Worm (Caenorhabditis elegans) whole organism, young adult: ENCODE results near the gene srj-50.

Experiments used
- B0035.1 ChIP-seq: sonication (generic microtip); optimal IDR thresholded peaks from 2 replicates; lab custom pipeline; 2016; ENCODE audit warnings: missing genetic modification characterization, mild to moderate bottlenecking, missing compliant biosample characterization, missing genotype, missing genetic modification reagents
- B0336.3 ChIP-seq: fragments of 200-800 bp; sonication (Bioruptor generic); IDR thresholded peaks from 2 replicates; pipeline ENCODE4 v1.3.6; 2022; ENCODE audit warnings: missing genetic modification characterization, missing compliant biosample characterization
- D2030.7 ChIP-seq: fragments of 200-800 bp; sonication (Bioruptor generic); IDR thresholded peaks from 2 replicates; pipeline ENCODE4 v1.3.6; 2022; ENCODE audit warnings: missing genetic modification reagents, missing genetic modification characterization, missing compliant biosample characterization
- F33H1.4 ChIP-seq: fragments of 200-800 bp; sonication (Bioruptor generic); IDR thresholded peaks from 2 replicates; pipeline ENCODE4 v1.3.6; 2022; ENCODE audit warnings: missing genetic modification reagents, missing genetic modification characterization, missing compliant biosample characterization
- F49E8.2 ChIP-seq: sonication (generic microtip); optimal IDR thresholded peaks from 3 replicates; lab custom pipeline; 2017; ENCODE audit warnings: missing genetic modification characterization, mild to moderate bottlenecking, missing compliant biosample characterization, antibody characterized with exemption, moderate library complexity; ENCODE audit not compliant: insufficient read depth
- F55B11.4 ChIP-seq: sonication (generic microtip); optimal IDR thresholded peaks from 2 replicates; lab custom pipeline; 2016; ENCODE audit warnings: missing compliant biosample characterization, missing genetic modification characterization, borderline replicate concordance; ENCODE audit not compliant: insufficient read depth
- Y67H2A.10 ChIP-seq: fragments of 200-800 bp; sonication (Bioruptor generic); conservative IDR thresholded peaks from 2 replicates; pipeline ENCODE4 v1.3.6; 2022; ENCODE audit warnings: missing genetic modification reagents, missing genetic modification characterization, missing compliant biosample characterization
- Y79H2A.3 ChIP-seq: fragments of 200-800 bp; sonication (Bioruptor generic); conservative IDR thresholded peaks from 2 replicates; pipeline ENCODE4 v1.3.6; 2022; ENCODE audit warnings: missing genetic modification reagents, missing genetic modification characterization, missing compliant biosample characterization
- cebp-2 ChIP-seq: fragments of 200-800 bp; sonication (Bioruptor generic); IDR thresholded peaks from 2 replicates; pipeline ENCODE4 v1.3.6; 2022; ENCODE audit warnings: missing genetic modification characterization, missing compliant biosample characterization
- ets-4 ChIP-seq: fragments of 200-800 bp; sonication (Bioruptor generic); optimal IDR thresholded peaks from 2 replicates; lab custom pipeline; 2018; ENCODE audit warnings: mild to moderate bottlenecking, missing genetic modification characterization, missing compliant biosample characterization
- fkh-3 ChIP-seq: sonication (generic microtip); optimal IDR thresholded peaks from 2 replicates; lab custom pipeline; 2016; ENCODE audit warnings: mild to moderate bottlenecking, missing genetic modification characterization, missing compliant biosample characterization
- hlh-12 ChIP-seq: sonication (generic microtip); optimal IDR thresholded peaks from 2 replicates; lab custom pipeline; 2016; ENCODE audit warnings: missing genetic modification characterization, missing compliant biosample characterization
- hmg-1.2 ChIP-seq: fragments of 200-800 bp; sonication (Bioruptor generic); IDR thresholded peaks from 2 replicates; pipeline ENCODE4 v1.3.6; 2022; ENCODE audit warnings: missing genetic modification reagents, missing genetic modification characterization, missing compliant biosample characterization
- hmg-20 ChIP-seq: fragments of 200-800 bp; sonication (Bioruptor generic); IDR thresholded peaks from 2 replicates; pipeline ENCODE4 v1.3.6; 2022; ENCODE audit warnings: missing genetic modification reagents, missing genetic modification characterization, missing compliant biosample characterization
- lin-26 ChIP-seq: fragments of 200-800 bp; sonication (Bioruptor generic); IDR thresholded peaks from 2 replicates; pipeline ENCODE4 v1.3.6; 2022; ENCODE audit warnings: missing genetic modification reagents, missing genetic modification characterization, missing compliant biosample characterization
- lin-40 ChIP-seq: sonication (generic microtip); optimal IDR thresholded peaks from 2 replicates; lab custom pipeline; 2016; ENCODE audit warnings: missing genetic modification characterization, mild to moderate bottlenecking, missing compliant biosample characterization, missing genotype, missing genetic modification reagents
- madf-3 ChIP-seq: fragments of 200-800 bp; sonication (Bioruptor generic); IDR thresholded peaks from 2 replicates; pipeline ENCODE4 v1.3.6; 2022; ENCODE audit warnings: missing genetic modification reagents, missing genetic modification characterization, missing compliant biosample characterization
- mcd-1 ChIP-seq: fragments of 200-800 bp; sonication (Bioruptor generic); IDR thresholded peaks from 2 replicates; pipeline ENCODE4 v1.3.6; 2022; ENCODE audit warnings: missing genetic modification reagents, missing genetic modification characterization, missing compliant biosample characterization
- mel-28 ChIP-seq: sonication (generic microtip); optimal IDR thresholded peaks from 2 replicates; lab custom pipeline; 2016; ENCODE audit warnings: borderline replicate concordance, mild to moderate bottlenecking, missing genetic modification characterization, missing compliant biosample characterization
- mxl-1 ChIP-seq: sonication (generic microtip); optimal IDR thresholded peaks from 2 replicates; lab custom pipeline; 2016; ENCODE audit warnings: missing genetic modification characterization, missing compliant biosample characterization
- nfya-2 ChIP-seq: fragments of 200-800 bp; sonication (Bioruptor generic); IDR thresholded peaks from 2 replicates; pipeline ENCODE4 v1.3.6; 2022; ENCODE audit warnings: missing genetic modification reagents, missing genetic modification characterization, missing compliant biosample characterization
- nhr-90 ChIP-seq: sonication (generic microtip); optimal IDR thresholded peaks from 2 replicates; lab custom pipeline; 2016; ENCODE audit warnings: missing genotype, mild to moderate bottlenecking, missing genetic modification characterization, missing compliant biosample characterization
- pbrm-1 ChIP-seq: fragments of 200-800 bp; sonication (Bioruptor generic); IDR thresholded peaks from 2 replicates; pipeline ENCODE4 v1.3.6; 2022; ENCODE audit warnings: missing genetic modification reagents, missing genetic modification characterization, missing compliant biosample characterization
- pha-4 ChIP-seq: fragments of 150-350 bp; sonication (generic microtip); optimal IDR thresholded peaks from 2 replicates; lab custom pipeline; 2014; ENCODE audit warnings: missing biosample characterization, missing genetic modification reagents, missing genetic modification characterization
- tbx-9 ChIP-seq: sonication (generic microtip); optimal IDR thresholded peaks from 2 replicates; lab custom pipeline; 2016; ENCODE audit warnings: borderline replicate concordance, missing genetic modification characterization, inconsistent platforms, missing compliant biosample characterization
- tlf-1 ChIP-seq: fragments of 200-800 bp; sonication (Bioruptor generic); optimal IDR thresholded peaks from 2 replicates; lab custom pipeline; 2018; ENCODE audit warnings: mild to moderate bottlenecking, missing genetic modification characterization, missing compliant biosample characterization
- unc-130 ChIP-seq: sonication (generic microtip); optimal IDR thresholded peaks from 2 replicates; lab custom pipeline; 2016; ENCODE audit warnings: missing genetic modification reagents, missing genetic modification characterization, missing compliant biosample characterization
- unc-62 ChIP-seq: fragments of 150-350 bp; optimal IDR thresholded peaks from 2 replicates; lab custom pipeline; 2014; ENCODE audit warnings: missing biosample characterization, missing genetic modification reagents, missing genetic modification characterization
- xnd-1 ChIP-seq: sonication (generic microtip); optimal IDR thresholded peaks from 2 replicates; lab custom pipeline; 2016; ENCODE audit warnings: missing genotype, missing genetic modification reagents, missing genetic modification characterization, missing compliant biosample characterization
- zfh-2 ChIP-seq: fragments of 200-800 bp; sonication (Bioruptor generic); conservative IDR thresholded peaks from 2 replicates; pipeline ENCODE4 v1.3.6; 2022; ENCODE audit warnings: missing genetic modification reagents, missing genetic modification characterization, missing compliant biosample characterization
- zim-3 ChIP-seq: sonication (generic microtip); optimal IDR thresholded peaks from 2 replicates; lab custom pipeline; 2017; ENCODE audit warnings: mild to moderate bottlenecking, missing genetic modification characterization, moderate library complexity, missing compliant biosample characterization
- ztf-26 ChIP-seq: sonication (generic microtip); optimal IDR thresholded peaks from 2 replicates; lab custom pipeline; 2017; ENCODE audit warnings: missing genetic modification characterization, missing compliant biosample characterization
- ztf-6 ChIP-seq: fragments of 200-800 bp; sonication (Bioruptor generic); IDR thresholded peaks from 2 replicates; pipeline ENCODE4 v1.3.6; 2022; ENCODE audit warnings: missing genetic modification reagents, missing genetic modification characterization, missing compliant biosample characterization

The srj-50 gene

ce11 chrV:2826815-2827214 lies 6.0 kb upstream of the srj-50 start, which contains the start of gene T03D3.5:
TSS of gene T03D3.5 (minus strand) at chrV:2826835.
- no peak for TF ChIP-seq tbx-9
- peak; percentile 98 for TF ChIP-seq hmg-1.2

- no peak for TF ChIP-seq lin-40 (tag; lab: Kevin White, UChicago)
- TF ChIP-seq, all 124 proteins: peak for 0
Measured at ce11 chrV:2830817-2831216, 1.9 kb upstream of the srj-50 start, which contains the start of gene srw-2. TSS of gene srw-2 (plus strand) at chrV:2830878.

ce11 chrV:2836501-2836900 lies 3.7 kb downstream of the srj-50 start, which contains the start of gene srj-45:
TSS of gene srj-45 (minus strand) at chrV:2836601.
- TF ChIP-seq Y67H2A.10 (GFP tag; lab: Robert Waterston, UW) (no peak), B0035.1 (no peak), pbrm-1 (no peak), zim-3 (tag; lab: Kevin White, UChicago) (no peak), pha-4 (tag; lab: Kevin White, UChicago) (no peak), nfya-2 (GFP tag; lab: Robert Waterston, UW) (no peak), unc-130 (no peak), tlf-1 (GFP tag; lab: Kevin White, UChicago) (no peak), Y79H2A.3 (GFP tag; lab: Robert Waterston, UW) (no peak), unc-62 (GFP tag; lab: Kevin White, UChicago) (no peak), fkh-3 (tag; lab: Kevin White, UChicago) (no peak), nhr-90 (tag; lab: Kevin White, UChicago) (no peak), xnd-1 (no peak), B0336.3 (GFP tag; lab: Robert Waterston, UW) (no peak), cebp-2 (GFP tag; lab: Robert Waterston, UW) (no peak), F49E8.2 (tag; lab: Kevin White, UChicago) (no peak), mel-28 (tag; lab: Kevin White, UChicago) (no peak), ets-4 (GFP tag; lab: Kevin White, UChicago) (no peak), zfh-2 (GFP tag; lab: Robert Waterston, UW) (no peak)

- TF ChIP-seq B0035.1 (no peak), tlf-1 (GFP tag; lab: Kevin White, UChicago) (no peak), lin-26 (no peak), F55B11.4 (tag; lab: Kevin White, UChicago) (no peak), madf-3 (GFP tag; lab: Robert Waterston, UW) (no peak), mcd-1 (GFP tag; lab: Robert Waterston, UW) (no peak), F33H1.4 (GFP tag; lab: Robert Waterston, UW) (no peak), ztf-26 (tag; lab: Kevin White, UChicago) (no peak), D2030.7 (GFP tag; lab: Robert Waterston, UW) (no peak), fkh-3 (tag; lab: Kevin White, UChicago) (no peak), hmg-20 (GFP tag; lab: Robert Waterston, UW) (no peak), ztf-6 (no peak), mxl-1 (tag; lab: Kevin White, UChicago) (no peak), hlh-12 (tag; lab: Kevin White, UChicago) (no peak)
Measured at ce11 chrV:2845771-2846170, 13.0 kb downstream of the srj-50 start, which contains the start of gene srj-44. TSS of gene srj-44 (minus strand) at chrV:2845871.
